Worm (Caenorhabditis elegans) whole organism, young adult: ENCODE measurements around the gene F13D2.1.

Experiments used
- B0019.2 ChIP-seq: fragments of 200-800 bp; sonication (Bioruptor generic); conservative IDR thresholded peaks from 2 replicates; pipeline ENCODE4 v1.3.6; 2022; ENCODE audit warnings: missing genetic modification reagents, missing genetic modification characterization, missing compliant biosample characterization
- B0035.1 ChIP-seq: sonication (generic microtip); optimal IDR thresholded peaks from 2 replicates; lab custom pipeline; 2016; ENCODE audit warnings: missing genetic modification characterization, mild to moderate bottlenecking, missing compliant biosample characterization, missing genotype, missing genetic modification reagents
- B0261.1 ChIP-seq: sonication (generic microtip); optimal IDR thresholded peaks from 2 replicates; lab custom pipeline; 2016; ENCODE audit warnings: mild to moderate bottlenecking, missing genetic modification characterization, moderate library complexity, missing compliant biosample characterization
- C17E4.6 ChIP-seq: fragments of 200-800 bp; sonication (Bioruptor generic); IDR thresholded peaks from 2 replicates; pipeline ENCODE4 v1.3.6; 2022; ENCODE audit warnings: missing genetic modification reagents, missing genetic modification characterization, missing compliant biosample characterization
- F23B12.7 ChIP-seq: sonication (generic microtip); optimal IDR thresholded peaks from 2 replicates; lab custom pipeline; 2017; ENCODE audit warnings: missing genetic modification characterization, mild to moderate bottlenecking, missing compliant biosample characterization, antibody characterized with exemption, moderate library complexity; ENCODE audit not compliant: insufficient read depth
- F33H1.4 ChIP-seq: fragments of 200-800 bp; sonication (Bioruptor generic); IDR thresholded peaks from 2 replicates; pipeline ENCODE4 v1.3.6; 2022; ENCODE audit warnings: missing genetic modification reagents, missing genetic modification characterization, missing compliant biosample characterization
- F37B4.10 ChIP-seq: fragments of 200-800 bp; sonication (Bioruptor generic); IDR thresholded peaks from 2 replicates; pipeline ENCODE4 v1.3.6; 2022; ENCODE audit warnings: missing genetic modification characterization, missing compliant biosample characterization
- F39B2.1 ChIP-seq: fragments of 200-800 bp; sonication (Bioruptor generic); IDR thresholded peaks from 2 replicates; pipeline ENCODE4 v1.3.6; 2022; ENCODE audit warnings: missing genetic modification reagents, missing genetic modification characterization, missing compliant biosample characterization
- T07F8.4 ChIP-seq: sonication (generic microtip); optimal IDR thresholded peaks from 2 replicates; lab custom pipeline; 2016; ENCODE audit warnings: mild to moderate bottlenecking, missing genetic modification characterization, moderate library complexity, missing compliant biosample characterization
- Y56A3A.18 ChIP-seq: fragments of 200-800 bp; sonication (Bioruptor generic); IDR thresholded peaks from 2 replicates; pipeline ENCODE4 v1.3.6; 2022; ENCODE audit warnings: missing genetic modification reagents, missing genetic modification characterization, missing compliant biosample characterization
- Y67H2A.10 ChIP-seq: fragments of 200-800 bp; sonication (Bioruptor generic); conservative IDR thresholded peaks from 2 replicates; pipeline ENCODE4 v1.3.6; 2022; ENCODE audit warnings: missing genetic modification reagents, missing genetic modification characterization, missing compliant biosample characterization
- aptf-2 ChIP-seq: fragments of 200-800 bp; sonication (Bioruptor generic); conservative IDR thresholded peaks from 2 replicates; pipeline ENCODE4 v1.3.6; 2022; ENCODE audit warnings: missing genetic modification reagents, missing genetic modification characterization, missing compliant biosample characterization
- attf-5 ChIP-seq: fragments of 200-800 bp; sonication (Bioruptor generic); optimal IDR thresholded peaks from 2 replicates; lab custom pipeline; 2018; ENCODE audit warnings: mild to moderate bottlenecking, missing genetic modification characterization, missing compliant biosample characterization
- bed-1 ChIP-seq: fragments of 200-800 bp; sonication (Bioruptor generic); IDR thresholded peaks from 2 replicates; pipeline ENCODE4 v1.3.6; 2022; ENCODE audit warnings: missing genetic modification reagents, missing genetic modification characterization, missing compliant biosample characterization
- bed-2 ChIP-seq: fragments of 200-800 bp; sonication (Bioruptor generic); IDR thresholded peaks from 2 replicates; pipeline ENCODE4 v1.3.6; 2022; ENCODE audit warnings: missing genetic modification reagents, missing genetic modification characterization, missing compliant biosample characterization
- ceh-27 ChIP-seq: fragments of 200-800 bp; sonication (Bioruptor generic); optimal IDR thresholded peaks from 2 replicates; lab custom pipeline; 2018; ENCODE audit warnings: mild to moderate bottlenecking, missing genetic modification characterization, moderate library complexity, missing compliant biosample characterization
- ceh-40 ChIP-seq: fragments of 200-800 bp; sonication (Bioruptor generic); IDR thresholded peaks from 2 replicates; pipeline ENCODE4 v1.3.6; 2022; ENCODE audit warnings: missing genetic modification characterization, missing compliant biosample characterization
- ceh-58 ChIP-seq: fragments of 200-800 bp; sonication (Bioruptor generic); IDR thresholded peaks from 2 replicates; pipeline ENCODE4 v1.3.6; 2022; ENCODE audit warnings: missing genetic modification characterization, missing compliant biosample characterization
- chd-7 ChIP-seq: sonication (generic microtip); optimal IDR thresholded peaks from 2 replicates; lab custom pipeline; 2016; ENCODE audit warnings: mild to moderate bottlenecking, missing genetic modification characterization, moderate library complexity, missing compliant biosample characterization
- die-1 ChIP-seq: sonication (generic microtip); optimal IDR thresholded peaks from 2 replicates; lab custom pipeline; 2016; ENCODE audit warnings: missing genotype, mild to moderate bottlenecking, missing genetic modification characterization, missing compliant biosample characterization
- dpl-1 ChIP-seq: fragments of 150-350 bp; optimal IDR thresholded peaks from 2 replicates; lab custom pipeline; 2014; ENCODE audit warnings: missing biosample characterization, missing genetic modification reagents, missing genetic modification characterization
- egrh-3 ChIP-seq: fragments of 200-800 bp; sonication (Bioruptor generic); IDR thresholded peaks from 2 replicates; pipeline ENCODE4 v1.3.6; 2022; ENCODE audit warnings: missing genetic modification reagents, missing genetic modification characterization, missing compliant biosample characterization
- ekl-4 ChIP-seq: fragments of 200-800 bp; sonication (Bioruptor generic); IDR thresholded peaks from 2 replicates; pipeline ENCODE4 v1.3.6; 2022; ENCODE audit warnings: missing genetic modification reagents, missing genetic modification characterization, missing compliant biosample characterization
- hlh-12 ChIP-seq: sonication (generic microtip); optimal IDR thresholded peaks from 2 replicates; lab custom pipeline; 2016; ENCODE audit warnings: missing genetic modification characterization, missing compliant biosample characterization
- let-526 ChIP-seq: fragments of 200-800 bp; sonication (Bioruptor generic); IDR thresholded peaks from 2 replicates; pipeline ENCODE4 v1.3.6; 2022; ENCODE audit warnings: missing genetic modification reagents, missing genetic modification characterization, missing compliant biosample characterization
- lin-35 ChIP-seq, 3 experiments: fragments of 150-350 bp in 2 of 3; sonication (generic microtip) in 1 of 3; optimal IDR thresholded peaks; 2 replicates each; lab custom pipeline; 2014 to 2018; ENCODE audit warnings: missing biosample characterization in 3 of 3, missing genetic modification characterization in 3 of 3, missing genetic modification reagents in 3 of 3
- lsl-1 ChIP-seq: fragments of 200-800 bp; sonication (Bioruptor generic); optimal IDR thresholded peaks from 2 replicates; lab custom pipeline; 2018; ENCODE audit warnings: mild to moderate bottlenecking, missing genetic modification characterization, moderate library complexity, missing compliant biosample characterization
- madf-3 ChIP-seq: fragments of 200-800 bp; sonication (Bioruptor generic); IDR thresholded peaks from 2 replicates; pipeline ENCODE4 v1.3.6; 2022; ENCODE audit warnings: missing genetic modification reagents, missing genetic modification characterization, missing compliant biosample characterization
- mcd-1 ChIP-seq: fragments of 200-800 bp; sonication (Bioruptor generic); IDR thresholded peaks from 2 replicates; pipeline ENCODE4 v1.3.6; 2022; ENCODE audit warnings: missing genetic modification reagents, missing genetic modification characterization, missing compliant biosample characterization
- mel-28 ChIP-seq: sonication (generic microtip); optimal IDR thresholded peaks from 2 replicates; lab custom pipeline; 2016; ENCODE audit warnings: borderline replicate concordance, mild to moderate bottlenecking, missing genetic modification characterization, missing compliant biosample characterization
- nhr-27 ChIP-seq: fragments of 200-800 bp; sonication (Bioruptor generic); optimal IDR thresholded peaks from 2 replicates; lab custom pipeline; 2018; ENCODE audit warnings: mild to moderate bottlenecking, missing genetic modification characterization, moderate library complexity, missing compliant biosample characterization
- nhr-80 ChIP-seq: sonication (generic microtip); optimal IDR thresholded peaks from 2 replicates; lab custom pipeline; 2016; ENCODE audit warnings: missing genetic modification characterization, missing compliant biosample characterization
- pbrm-1 ChIP-seq: fragments of 200-800 bp; sonication (Bioruptor generic); IDR thresholded peaks from 2 replicates; pipeline ENCODE4 v1.3.6; 2022; ENCODE audit warnings: missing genetic modification reagents, missing genetic modification characterization, missing compliant biosample characterization
- pha-4 ChIP-seq: fragments of 150-350 bp; sonication (generic microtip); optimal IDR thresholded peaks from 2 replicates; lab custom pipeline; 2014; ENCODE audit warnings: missing biosample characterization, missing genetic modification reagents, missing genetic modification characterization
- sdz-38 ChIP-seq: sonication (generic microtip); optimal IDR thresholded peaks from 2 replicates; lab custom pipeline; 2016; ENCODE audit warnings: missing genotype, missing genetic modification characterization, missing compliant biosample characterization
- somi-1 ChIP-seq: fragments of 200-800 bp; sonication (Bioruptor generic); optimal IDR thresholded peaks from 2 replicates; lab custom pipeline; 2018; ENCODE audit warnings: mild to moderate bottlenecking, missing genetic modification characterization, missing compliant biosample characterization
- zfh-2 ChIP-seq: fragments of 200-800 bp; sonication (Bioruptor generic); conservative IDR thresholded peaks from 2 replicates; pipeline ENCODE4 v1.3.6; 2022; ENCODE audit warnings: missing genetic modification reagents, missing genetic modification characterization, missing compliant biosample characterization
- ztf-18 ChIP-seq: sonication (generic microtip); optimal IDR thresholded peaks from 2 replicates; lab custom pipeline; 2016; ENCODE audit warnings: missing genotype, mild to moderate bottlenecking, missing genetic modification characterization, missing compliant biosample characterization
- ztf-26 ChIP-seq: sonication (generic microtip); optimal IDR thresholded peaks from 2 replicates; lab custom pipeline; 2017; ENCODE audit warnings: missing genetic modification characterization, missing compliant biosample characterization
- ztf-3 ChIP-seq: fragments of 200-800 bp; sonication (Bioruptor generic); optimal IDR thresholded peaks from 2 replicates; lab custom pipeline; 2018; ENCODE audit warnings: mild to moderate bottlenecking, missing genetic modification characterization, missing compliant biosample characterization

F13D2.1 gene

DNA sequence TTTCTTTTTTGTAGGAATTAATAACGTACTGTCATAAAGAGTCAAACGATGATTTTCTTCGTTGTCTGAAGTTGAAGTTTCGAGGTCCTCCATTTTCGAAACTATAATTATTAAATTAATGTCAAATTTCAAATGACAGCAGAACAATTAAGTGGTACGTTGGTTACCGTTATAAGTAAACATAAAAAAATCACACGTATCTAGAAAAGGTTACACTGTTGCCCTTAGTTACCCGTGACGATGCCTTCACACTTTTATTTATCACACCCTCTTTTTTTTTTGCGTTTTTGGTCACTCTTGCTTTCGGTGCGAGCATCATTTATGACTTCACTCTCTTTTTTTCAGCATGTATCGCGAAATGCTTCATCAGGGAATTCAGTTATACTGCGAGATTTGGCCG, 36.7 kb downstream of the F13D2.1 start, which contains the start of the genes C05C9.3 and C05C9.2:
Gene C05C9.3, minus strand, starts transcription at position 101 of the 400 bp plus-strand sequence.
Gene C05C9.2, plus strand, starts transcription at position 346 of the 400 bp plus-strand sequence.
- TF ChIP-seq dpl-1 (no peak), B0019.2 (GFP tag; lab: Robert Waterston, UW) (no peak), F33H1.4 (no peak), nhr-27 (tag; lab: Kevin White, UChicago) (no peak), ceh-27 (GFP tag; lab: Kevin White, UChicago) (no peak), F39B2.1 (no peak), F37B4.10 (no peak), chd-7 (tag; lab: Kevin White, UChicago) (no peak), die-1 (tag; lab: Kevin White, UChicago) (no peak), ceh-58 (GFP tag; lab: Robert Waterston, UW) (no peak), sdz-38 (tag; lab: Kevin White, UChicago) (no peak)

DNA sequence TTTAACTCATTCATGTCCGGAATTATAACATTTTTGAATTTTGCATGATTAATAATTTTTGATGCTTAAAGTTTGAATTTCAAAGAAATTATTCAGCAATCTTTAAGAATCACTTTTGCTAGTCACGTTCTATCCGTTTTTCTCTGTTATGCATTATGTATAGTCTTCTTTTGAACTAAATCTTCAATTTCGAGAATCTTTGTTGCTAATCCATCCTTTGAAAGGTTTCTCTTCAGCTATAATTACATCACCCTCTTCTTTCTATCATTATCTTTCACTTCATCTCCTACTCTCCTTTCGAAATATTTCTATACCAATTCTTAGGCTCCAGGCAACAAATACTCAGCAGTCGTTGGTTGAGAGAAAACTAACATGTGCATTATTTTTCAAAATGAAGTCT, 37.9 kb downstream of the F13D2.1 start:
- TF ChIP-seq F39B2.1 (no peak), B0035.1 (no peak), ceh-40 (GFP tag; lab: Robert Waterston, UW) (no peak), ceh-27 (GFP tag; lab: Kevin White, UChicago) (no peak), lin-35 (GFP tag; optimal IDR thresholded peaks at IDR 0.05; lab: Kevin White, UChicago) (no peak), somi-1 (GFP tag; lab: Kevin White, UChicago) (no peak), dpl-1 (no peak), ekl-4 (no peak), F23B12.7 (no peak), mel-28 (tag; lab: Kevin White, UChicago) (no peak), lsl-1 (GFP tag; lab: Kevin White, UChicago) (no peak), Y56A3A.18 (GFP tag; lab: Robert Waterston, UW) (no peak), nhr-80 (tag; lab: Kevin White, UChicago) (no peak)

DNA sequence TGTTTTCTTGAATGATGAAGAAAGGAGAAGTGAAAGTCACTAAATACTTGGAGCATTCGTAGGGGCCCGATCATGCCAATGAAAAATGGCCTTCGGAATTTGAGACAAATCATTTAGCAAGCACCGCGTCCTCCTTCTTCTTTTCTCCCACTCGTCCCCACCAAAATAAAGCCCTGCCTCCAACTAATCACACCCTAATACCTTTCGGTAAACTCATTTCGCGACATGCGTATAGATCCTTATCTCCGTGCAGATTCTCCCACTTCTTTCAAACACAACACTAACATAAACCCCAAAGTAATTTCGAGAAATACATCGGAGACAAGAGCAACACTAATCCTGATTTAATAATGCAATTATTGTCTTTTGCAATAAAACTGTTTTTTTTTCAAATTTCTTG, 51.8 kb downstream of the F13D2.1 start:
- TF ChIP-seq hlh-12 (tag; lab: Kevin White, UChicago): no peak
- no peak for TF ChIP-seq B0261.1 (tag; lab: Kevin White, UChicago)
- no peak for TF ChIP-seq ztf-26 (tag; lab: Kevin White, UChicago)
- no peak for TF ChIP-seq C17E4.6
- TF ChIP-seq ztf-3: no peak
- TF ChIP-seq pbrm-1 (GFP tag; lab: Robert Waterston, UW): no peak
- TF ChIP-seq dpl-1: no peak
- no peak for TF ChIP-seq let-526 (GFP tag; lab: Robert Waterston, UW)
- no peak for TF ChIP-seq mcd-1 (GFP tag; lab: Robert Waterston, UW)
- no peak for TF ChIP-seq sdz-38 (tag; lab: Kevin White, UChicago)
- TF ChIP-seq Y67H2A.10 (GFP tag; lab: Robert Waterston, UW): no peak
- TF ChIP-seq ztf-18: no peak
- no peak for TF ChIP-seq T07F8.4 (tag; lab: Kevin White, UChicago)
- no peak for TF ChIP-seq lin-35 (GFP tag; optimal IDR thresholded peaks at IDR 0.05; lab: Kevin White, UChicago)
- TF ChIP-seq attf-5: no peak

DNA sequence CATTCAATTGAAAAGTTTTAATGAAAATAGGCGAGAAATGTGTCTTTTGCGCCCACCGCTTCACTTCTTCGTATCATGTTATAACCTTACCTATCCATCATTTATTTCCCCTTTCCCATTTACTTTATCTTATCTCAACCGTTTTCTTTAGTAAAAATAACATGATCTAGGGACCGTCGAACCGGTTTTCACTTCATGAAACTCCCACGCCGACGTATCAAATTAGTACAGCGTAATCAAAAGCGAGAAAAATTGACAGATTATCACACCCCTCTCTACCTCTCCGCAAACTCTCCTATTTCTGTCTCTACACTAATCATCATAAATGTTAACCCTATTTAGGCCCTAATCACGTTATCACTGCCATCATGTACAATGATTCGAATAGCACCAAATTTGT, 52.4 kb downstream of the F13D2.1 start:
- TF ChIP-seq pha-4 (tag; lab: Kevin White, UChicago): no peak
- no peak for TF ChIP-seq zfh-2 (GFP tag; lab: Robert Waterston, UW)
- TF ChIP-seq madf-3 (GFP tag; lab: Robert Waterston, UW): no peak
- TF ChIP-seq egrh-3: no peak
- TF ChIP-seq bed-2 (GFP tag; lab: Robert Waterston, UW): no peak
- TF ChIP-seq T07F8.4 (tag; lab: Kevin White, UChicago): no peak
- TF ChIP-seq aptf-2 (GFP tag; lab: Robert Waterston, UW): no peak
- TF ChIP-seq bed-1 (GFP tag; lab: Robert Waterston, UW): no peak
- TF ChIP-seq, all 124 proteins: peak for 0
